Worm (Caenorhabditis elegans) whole organism, L3 larva: Measurements from ENCODE around the gene rei-1.

Experiments
- R02D3.7 ChIP-seq: fragments of 150-350 bp; optimal IDR thresholded peaks from 2 replicates; lab custom pipeline; 2014; ENCODE audit warnings: missing biosample characterization, missing genetic modification characterization
- ZK546.5 ChIP-seq: sonication (generic microtip); optimal IDR thresholded peaks from 2 replicates; lab custom pipeline; 2017; ENCODE audit warnings: missing biosample characterization, missing genetic modification characterization
- aly-2 ChIP-seq: fragments of 150-350 bp; optimal IDR thresholded peaks from 2 replicates; lab custom pipeline; 2014; ENCODE audit warnings: missing biosample characterization, missing genetic modification characterization
- ama-1 ChIP-seq: fragments of 150-350 bp; optimal IDR thresholded peaks from 2 replicates; lab custom pipeline; 2018
- ceh-28 ChIP-seq: fragments of 150-350 bp; optimal IDR thresholded peaks from 2 replicates; lab custom pipeline; 2014; ENCODE audit warnings: missing biosample characterization, missing genetic modification reagents, missing genetic modification characterization
- ceh-82 ChIP-seq: fragments of 150-350 bp; optimal IDR thresholded peaks from 2 replicates; lab custom pipeline; 2014; ENCODE audit warnings: missing biosample characterization, missing genetic modification characterization
- ceh-9 ChIP-seq: sonication (generic microtip); optimal IDR thresholded peaks from 2 replicates; lab custom pipeline; 2018; ENCODE audit warnings: missing biosample characterization, missing genetic modification characterization
- daf-12 ChIP-seq: fragments of 150-350 bp; optimal IDR thresholded peaks from 2 replicates; lab custom pipeline; 2014; ENCODE audit warnings: missing biosample characterization, missing genetic modification reagents, missing genetic modification characterization
- egl-27 ChIP-seq: sonication (generic microtip); optimal IDR thresholded peaks from 4 replicates; lab custom pipeline; 2017; ENCODE audit warnings: missing biosample characterization, missing genetic modification reagents, missing genetic modification characterization
- elt-1 ChIP-seq: fragments of 150-350 bp; optimal IDR thresholded peaks from 2 replicates; lab custom pipeline; 2014; ENCODE audit warnings: missing biosample characterization, missing genetic modification characterization
- elt-2 ChIP-seq: sonication (generic microtip); optimal IDR thresholded peaks from 2 replicates; lab custom pipeline; 2016; ENCODE audit warnings: missing genetic modification reagents, mild to moderate bottlenecking, missing genetic modification characterization, missing compliant biosample characterization
- elt-3 ChIP-seq, 3 experiments: fragments of 150-350 bp in 1 of 3; sonication (generic microtip) in 2 of 3; optimal IDR thresholded peaks; 2 replicates in 2 of 3; 4 replicates in 1 of 3; lab custom pipeline; 2014 to 2017; ENCODE audit warnings: missing biosample characterization in 3 of 3, missing genetic modification characterization in 3 of 3
- eor-1 ChIP-seq, 2 experiments: fragments of 150-350 bp; optimal IDR thresholded peaks; 2 replicates each; lab custom pipeline; 2014 to 2018; ENCODE audit warnings: missing biosample characterization in 2 of 2, missing genetic modification characterization in 2 of 2
- fkh-2 ChIP-seq: fragments of 150-350 bp; optimal IDR thresholded peaks from 2 replicates; lab custom pipeline; 2014; ENCODE audit warnings: missing biosample characterization, missing genetic modification reagents, missing genetic modification characterization
- fos-1 ChIP-seq: fragments of 150-350 bp; optimal IDR thresholded peaks from 2 replicates; lab custom pipeline; 2014; ENCODE audit warnings: missing biosample characterization, missing genetic modification characterization
- jun-1 ChIP-seq: fragments of 150-350 bp; optimal IDR thresholded peaks from 2 replicates; lab custom pipeline; 2014; ENCODE audit warnings: missing biosample characterization, missing genetic modification reagents, missing genetic modification characterization
- lin-15B ChIP-seq: fragments of 150-350 bp; optimal IDR thresholded peaks from 2 replicates; lab custom pipeline; 2014; ENCODE audit warnings: missing biosample characterization, missing genetic modification characterization
- lin-39 ChIP-seq: fragments of 150-350 bp; optimal IDR thresholded peaks from 2 replicates; lab custom pipeline; 2018; ENCODE audit warnings: missing biosample characterization, missing genetic modification reagents, missing genetic modification characterization
- lsy-12 ChIP-seq: sonication (generic microtip); optimal IDR thresholded peaks from 2 replicates; lab custom pipeline; 2016; ENCODE audit warnings: mild to moderate bottlenecking, missing genetic modification characterization, missing compliant biosample characterization
- mdl-1 ChIP-seq: fragments of 150-350 bp; optimal IDR thresholded peaks from 2 replicates; lab custom pipeline; 2014; ENCODE audit warnings: missing biosample characterization, missing genetic modification characterization
- mml-1 ChIP-seq: fragments of 150-350 bp; sonication (generic microtip); optimal IDR thresholded peaks from 3 replicates; lab custom pipeline; 2014; ENCODE audit warnings: missing biosample characterization, missing genetic modification characterization
- nfya-1 ChIP-seq: sonication (generic microtip); optimal IDR thresholded peaks from 2 replicates; lab custom pipeline; 2017; ENCODE audit warnings: missing genetic modification characterization, mild to moderate bottlenecking, missing compliant biosample characterization, antibody characterized with exemption, moderate library complexity; ENCODE audit not compliant: insufficient read depth
- nhr-11 ChIP-seq: fragments of 150-350 bp; optimal IDR thresholded peaks from 2 replicates; lab custom pipeline; 2014; ENCODE audit warnings: missing biosample characterization, missing genetic modification characterization
- nhr-12 ChIP-seq: fragments of 150-350 bp; optimal IDR thresholded peaks from 2 replicates; lab custom pipeline; 2014; ENCODE audit warnings: missing biosample characterization, missing genetic modification characterization
- nhr-23 ChIP-seq: fragments of 150-350 bp; optimal IDR thresholded peaks from 2 replicates; lab custom pipeline; 2014; ENCODE audit warnings: missing biosample characterization, missing genetic modification reagents, missing genetic modification characterization
- nhr-25 ChIP-seq: sonication (generic microtip); optimal IDR thresholded peaks from 2 replicates; lab custom pipeline; 2017; ENCODE audit warnings: missing biosample characterization, missing genetic modification characterization
- nhr-28 ChIP-seq: fragments of 150-350 bp; optimal IDR thresholded peaks from 2 replicates; lab custom pipeline; 2014; ENCODE audit warnings: missing biosample characterization, missing genetic modification characterization
- nhr-43 ChIP-seq: sonication (generic microtip); optimal IDR thresholded peaks from 2 replicates; lab custom pipeline; 2016; ENCODE audit warnings: mild to moderate bottlenecking, missing genetic modification characterization, missing compliant biosample characterization; ENCODE audit not compliant: poor library complexity, severe bottlenecking
- pha-4 ChIP-seq: fragments of 150-350 bp; optimal IDR thresholded peaks from 2 replicates; lab custom pipeline; 2014; ENCODE audit warnings: missing biosample characterization, missing genetic modification reagents, missing genetic modification characterization
- sea-2 ChIP-seq: fragments of 150-350 bp; sonication (generic microtip); optimal IDR thresholded peaks from 4 replicates; lab custom pipeline; 2014; ENCODE audit warnings: missing biosample characterization, missing genetic modification reagents, missing genetic modification characterization
- snpc-4 ChIP-seq: fragments of 150-350 bp; optimal IDR thresholded peaks from 2 replicates; lab custom pipeline; 2014; ENCODE audit warnings: missing biosample characterization, missing genetic modification characterization
- tbx-2 ChIP-seq: sonication (generic microtip); optimal IDR thresholded peaks from 2 replicates; lab custom pipeline; 2016; ENCODE audit warnings: mild to moderate bottlenecking, missing genetic modification characterization, missing compliant biosample characterization
- unc-39 ChIP-seq: sonication (generic microtip); optimal IDR thresholded peaks from 4 replicates; lab custom pipeline; 2017; ENCODE audit warnings: missing biosample characterization, missing genetic modification characterization
- ztf-11 ChIP-seq: fragments of 150-350 bp; optimal IDR thresholded peaks from 2 replicates; lab custom pipeline; 2014; ENCODE audit warnings: missing biosample characterization, missing genetic modification characterization

rei-1 gene

ce11 chrIII:4060019-4060418 is 38.0 kb downstream of the rei-1 start, which contains the start of gene his-70:
Gene his-70 (minus strand): TSS chrIII:4060119.
- TF ChIP-seq lin-39 (no peak), daf-12 (no peak), snpc-4 (tag; lab: Kevin White, UChicago) (no peak), fkh-2 (no peak), sea-2 (no peak), mdl-1 (tag; lab: Kevin White, UChicago) (no peak), ztf-11 (tag; lab: Kevin White, UChicago) (no peak), ceh-28 (no peak), ceh-82 (tag; lab: Kevin White, UChicago) (no peak), lsy-12 (tag; lab: Kevin White, UChicago) (no peak), ama-1 (lab: Kevin White, UChicago) (no peak), lin-15B (tag; lab: Kevin White, UChicago) (no peak), nhr-28 (tag; lab: Kevin White, UChicago) (no peak), ceh-9 (tag; lab: Kevin White, UChicago) (no peak), nhr-23 (tag; lab: Kevin White, UChicago) (no peak), pha-4 (tag; lab: Kevin White, UChicago) (no peak), tbx-2 (tag; lab: Kevin White, UChicago) (no peak), nfya-1 (tag; lab: Kevin White, UChicago) (no peak), egl-27 (tag; lab: Kevin White, UChicago) (no peak)
- TF ChIP-seq, all 47 proteins: peak for 0

DNA sequence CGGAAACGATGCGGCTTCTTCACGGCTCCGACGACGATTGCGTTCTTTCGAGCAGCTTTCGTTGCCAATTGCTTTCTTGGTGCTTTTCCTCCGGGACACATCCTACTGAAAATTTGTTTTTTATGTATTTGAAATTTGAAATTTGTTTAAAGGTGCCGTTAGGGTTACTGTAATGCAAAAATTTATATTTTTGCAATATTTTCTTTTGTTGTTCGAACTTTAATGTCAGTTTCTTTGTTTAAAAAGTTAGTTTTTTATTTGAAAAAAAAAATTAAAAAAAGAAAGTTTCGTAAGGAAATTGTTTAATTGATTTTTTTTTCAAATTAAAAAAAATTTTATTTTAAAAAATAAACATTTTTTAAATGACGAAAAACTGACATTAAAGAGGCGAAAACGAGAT is 39.3 kb downstream of the rei-1 start, which contains the start of gene his-69:
Gene his-69, minus strand, starts transcription at position 101 of the 400 bp plus-strand sequence.
- TF ChIP-seq nhr-43 (no peak), lsy-12 (tag; lab: Kevin White, UChicago) (no peak), nhr-11 (tag; lab: Kevin White, UChicago) (no peak), elt-3 (tag; optimal IDR thresholded peaks at IDR 0.05; lab: Kevin White, UChicago) (no peak), daf-12 (no peak), nhr-28 (tag; lab: Kevin White, UChicago) (no peak), ztf-11 (tag; lab: Kevin White, UChicago) (no peak), jun-1 (no peak), elt-1 (tag; lab: Kevin White, UChicago) (no peak), fos-1 (tag; lab: Kevin White, UChicago) (no peak), nhr-23 (tag; lab: Kevin White, UChicago) (no peak), ama-1 (lab: Kevin White, UChicago) (no peak), lin-39 (no peak), egl-27 (tag; lab: Kevin White, UChicago) (no peak)

DNA sequence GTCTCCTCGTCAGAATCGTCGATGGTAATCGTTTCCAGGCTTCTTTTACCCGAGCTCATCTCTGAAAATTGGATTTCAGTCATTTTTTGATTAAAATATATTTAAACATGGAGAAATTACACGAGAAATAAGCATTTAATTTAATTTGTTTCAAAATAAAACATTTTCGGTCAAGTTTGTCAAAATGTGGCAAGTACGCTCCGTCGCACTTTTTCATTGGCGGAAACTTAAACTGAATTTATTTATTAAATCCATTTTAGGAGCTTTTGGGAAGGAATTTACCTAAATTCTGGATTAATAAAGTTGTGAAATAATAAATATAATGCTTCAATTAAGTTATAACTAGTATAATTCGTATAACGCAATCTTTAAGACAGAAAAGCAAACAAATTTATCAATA is 40.1 kb downstream of the rei-1 start, which contains the start of gene rcq-5:
Gene rcq-5, minus strand, starts transcription at position 83 of the 400 bp plus-strand sequence.
- TF ChIP-seq elt-2, result no peak
- TF ChIP-seq pha-4 (tag; lab: Kevin White, UChicago), result peak; percentile 65
- TF ChIP-seq lin-15B (tag; lab: Kevin White, UChicago), result peak; percentile 50
- TF ChIP-seq nfya-1 (tag; lab: Kevin White, UChicago), result peak; percentile 36

DNA sequence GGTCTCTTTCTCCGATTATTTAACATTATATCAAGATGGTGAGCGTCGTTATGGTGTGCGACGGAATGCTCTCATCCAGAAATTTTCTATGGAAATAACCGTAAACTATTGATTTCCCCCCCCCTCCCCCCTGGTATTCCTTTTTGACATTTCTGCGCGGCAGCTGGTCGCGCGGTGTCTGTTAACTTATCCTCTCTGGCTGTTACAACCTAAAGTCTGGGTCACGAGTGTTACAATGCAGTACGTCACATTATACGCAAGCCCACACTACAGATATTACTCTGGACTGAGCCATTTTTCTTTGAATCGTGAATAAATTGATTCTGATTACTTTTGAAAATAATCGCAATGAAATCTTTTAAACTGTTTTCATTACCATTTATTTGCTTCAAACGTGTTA is 48.8 kb downstream of the rei-1 start:
- TF ChIP-seq snpc-4 (tag; lab: Kevin White, UChicago) (no peak), elt-2 (no peak), R02D3.7 (tag; lab: Kevin White, UChicago) (no peak), aly-2 (tag; lab: Kevin White, UChicago) (no peak), ZK546.5 (no peak), unc-39 (tag; lab: Kevin White, UChicago) (no peak), nhr-23 (tag; lab: Kevin White, UChicago) (no peak), ceh-28 (no peak), nhr-12 (tag; lab: Kevin White, UChicago) (no peak), elt-1 (tag; lab: Kevin White, UChicago) (no peak), eor-1 (tag; optimal IDR thresholded peaks at IDR 0.05; lab: Kevin White, UChicago) (no peak), egl-27 (tag; lab: Kevin White, UChicago) (no peak), nhr-25 (no peak), mml-1 (tag; lab: Kevin White, UChicago) (no peak)
